Worm (Caenorhabditis elegans) whole organism, early embryonic: Measurements from ENCODE around the gene F45G2.7.

Experiments used
- B0310.2 ChIP-seq: sonication (generic microtip); optimal IDR thresholded peaks from 2 replicates; lab custom pipeline; 2016; ENCODE audit warnings: mild to moderate bottlenecking, missing genetic modification characterization, missing compliant biosample characterization
- F13C5.2 ChIP-seq: sonication (generic microtip); optimal IDR thresholded peaks from 2 replicates; lab custom pipeline; 2017; ENCODE audit warnings: mild to moderate bottlenecking, missing genetic modification characterization, inconsistent platforms, missing compliant biosample characterization
- ama-1 ChIP-seq: fragments of 150-350 bp; optimal IDR thresholded peaks from 2 replicates; lab custom pipeline; 2014
- ceh-13 ChIP-seq: fragments of 200-800 bp; sonication (Bioruptor generic); optimal IDR thresholded peaks from 2 replicates; lab custom pipeline; 2018; ENCODE audit warnings: mild to moderate bottlenecking, missing genetic modification characterization, missing compliant biosample characterization
- ceh-36 ChIP-seq: sonication (generic microtip); optimal IDR thresholded peaks from 2 replicates; lab custom pipeline; 2016; ENCODE audit warnings: missing genetic modification characterization, inconsistent platforms, missing compliant biosample characterization
- flt-1 ChIP-seq: fragments of 200-800 bp; sonication (Bioruptor generic); IDR thresholded peaks from 2 replicates; pipeline ENCODE4 v1.3.6; 2022; ENCODE audit warnings: missing genetic modification characterization, missing compliant biosample characterization
- hmbx-1 ChIP-seq: sonication (generic microtip); optimal IDR thresholded peaks from 2 replicates; lab custom pipeline; 2016; ENCODE audit warnings: mild to moderate bottlenecking, missing genetic modification characterization, missing compliant biosample characterization
- hmg-4 ChIP-seq: fragments of 200-800 bp; sonication (Bioruptor generic); optimal IDR thresholded peaks from 2 replicates; lab custom pipeline; 2018; ENCODE audit warnings: mild to moderate bottlenecking, missing genetic modification characterization, missing compliant biosample characterization
- pes-1 ChIP-seq: fragments of 200-800 bp; sonication (Bioruptor generic); IDR thresholded peaks from 2 replicates; pipeline ENCODE4 v1.3.6; 2022; ENCODE audit warnings: missing genetic modification reagents, missing genetic modification characterization, missing compliant biosample characterization
- scrt-1 ChIP-seq: fragments of 200-800 bp; sonication (Bioruptor generic); IDR thresholded peaks from 2 replicates; pipeline ENCODE4 v1.3.6; 2022; ENCODE audit warnings: missing genetic modification characterization, missing compliant biosample characterization
- sea-1 ChIP-seq: fragments of 200-800 bp; sonication (Bioruptor generic); conservative IDR thresholded peaks from 2 replicates; pipeline ENCODE4 v1.3.6; 2022; ENCODE audit warnings: missing genetic modification characterization, missing compliant biosample characterization
- tbx-11 ChIP-seq: fragments of 200-800 bp; sonication (Bioruptor generic); IDR thresholded peaks from 2 replicates; pipeline ENCODE4 v1.3.6; 2022; ENCODE audit warnings: missing genetic modification characterization, missing compliant biosample characterization
- tbx-37 ChIP-seq: fragments of 200-800 bp; sonication (Bioruptor generic); conservative IDR thresholded peaks from 2 replicates; pipeline ENCODE4 v1.3.6; 2022; ENCODE audit warnings: missing genetic modification reagents, missing genetic modification characterization, missing compliant biosample characterization
- tra-4 ChIP-seq: sonication (generic microtip); optimal IDR thresholded peaks from 2 replicates; lab custom pipeline; 2017; ENCODE audit warnings: missing genetic modification characterization, missing compliant biosample characterization

- TF ChIP-seq flt-1 (GFP tag; lab: Robert Waterston, UW), result no peak
- no peak for TF ChIP-seq F13C5.2 (tag; lab: Kevin White, UChicago)
- no peak for TF ChIP-seq scrt-1 (GFP tag; lab: Robert Waterston, UW)
- TF ChIP-seq hmg-4, result no peak
- TF ChIP-seq ama-1, result no peak
- TF ChIP-seq ceh-36 (tag; lab: Kevin White, UChicago), result no peak
- TF ChIP-seq hmbx-1 (tag; lab: Kevin White, UChicago), result no peak
- TF ChIP-seq tbx-11 (GFP tag; lab: Robert Waterston, UW), result no peak
- no peak for TF ChIP-seq sea-1 (GFP tag; lab: Robert Waterston, UW)
- no peak for TF ChIP-seq B0310.2 (tag; lab: Kevin White, UChicago)
- no peak for TF ChIP-seq tbx-37
- TF ChIP-seq ceh-13 (GFP tag; lab: Kevin White, UChicago), result no peak
- no peak for TF ChIP-seq tra-4 (tag; lab: Kevin White, UChicago)
- TF ChIP-seq pes-1 (GFP tag; lab: Robert Waterston, UW), result no peak
These were observed 27.9 kb upstream of the F45G2.7 start, which contains the start of the genes abcf-2 and T27E9.2 for ce11 chrIII:13462138-13462634.
